Fruit fly (Drosophila melanogaster) whole organism, prepupa: ENCODE data around the gene Gr22e.

Experiments used
- CG10669 ChIP-seq: fragments of 200-800 bp; sonication (Bioruptor generic); optimal IDR thresholded peaks from 3 replicates; lab custom pipeline; 2018; ENCODE audit warnings: missing biosample characterization, mild to moderate bottlenecking, missing genetic modification characterization, moderate library complexity
- CG11902 ChIP-seq: fragments of 200-800 bp; sonication (Bioruptor generic); optimal IDR thresholded peaks from 3 replicates; lab custom pipeline; 2016; ENCODE audit warnings: missing biosample characterization, missing genetic modification characterization
- CG1621 ChIP-seq: fragments of 200-800 bp; sonication (Bioruptor generic); optimal IDR thresholded peaks from 3 replicates; lab custom pipeline; 2018; ENCODE audit warnings: missing biosample characterization, mild to moderate bottlenecking, missing genetic modification characterization
- CG16779 ChIP-seq: fragments of 200-800 bp; sonication (Bioruptor generic); optimal IDR thresholded peaks from 3 replicates; lab custom pipeline; 2017; ENCODE audit warnings: missing biosample characterization, mild to moderate bottlenecking, missing genetic modification characterization
- CG3032 ChIP-seq: fragments of 200-800 bp; optimal IDR thresholded peaks from 2 replicates; lab custom pipeline; 2019; ENCODE audit warnings: missing biosample characterization, mild to moderate bottlenecking, missing genetic modification characterization, moderate library complexity
- CG31627 ChIP-seq: fragments of 200-800 bp; sonication (Bioruptor generic); optimal IDR thresholded peaks from 3 replicates; lab custom pipeline; 2016; ENCODE audit warnings: missing biosample characterization, missing genetic modification characterization
- CG3919 ChIP-seq: fragments of 200-800 bp; sonication (Bioruptor generic); optimal IDR thresholded peaks from 3 replicates; lab custom pipeline; 2016; ENCODE audit warnings: missing biosample characterization, missing genetic modification characterization
- CG6854 ChIP-seq: fragments of 200-800 bp; sonication (Bioruptor generic); optimal IDR thresholded peaks from 2 replicates; lab custom pipeline; 2017; ENCODE audit warnings: missing biosample characterization, mild to moderate bottlenecking, missing genetic modification characterization
- Hr39 ChIP-seq: fragments of 200-800 bp; sonication (Bioruptor generic); optimal IDR thresholded peaks from 2 replicates; lab custom pipeline; 2016; ENCODE audit warnings: missing biosample characterization, missing genetic modification characterization
- Sox102F ChIP-seq: fragments of 200-800 bp; sonication (Bioruptor generic); optimal IDR thresholded peaks from 2 replicates; lab custom pipeline; 2016; ENCODE audit warnings: missing biosample characterization, mild to moderate bottlenecking, missing genetic modification characterization
- Sox14 ChIP-seq: fragments of 200-800 bp; sonication (Bioruptor generic); optimal IDR thresholded peaks from 3 replicates; lab custom pipeline; 2016; ENCODE audit warnings: missing biosample characterization, missing genetic modification characterization
- achi ChIP-seq: fragments of 200-800 bp; sonication (Bioruptor generic); optimal IDR thresholded peaks from 3 replicates; lab custom pipeline; 2016; ENCODE audit warnings: missing biosample characterization, missing genetic modification characterization
- fd85E ChIP-seq: fragments of 200-800 bp; sonication (Bioruptor generic); optimal IDR thresholded peaks from 3 replicates; lab custom pipeline; 2016; ENCODE audit warnings: missing biosample characterization, missing genetic modification characterization
- salr ChIP-seq, 2 experiments: fragments of 200-800 bp; sonication (Bioruptor generic); optimal IDR thresholded peaks; 3 replicates each; lab custom pipeline; 2016 to 2018; ENCODE audit warnings: missing biosample characterization in 2 of 2, missing genetic modification characterization in 2 of 2, mild to moderate bottlenecking in 1 of 2

dm6 chr2L:1758853-1759252 is 25.0 kb upstream of the Gr22e start, which contains the start of gene CG17650:
- TF ChIP-seq achi (GFP tag; lab: Kevin White, UChicago) (no peak), CG31627 (GFP tag; lab: Kevin White, UChicago) (no peak), CG11902 (GFP tag; lab: Kevin White, UChicago) (no peak), CG3032 (tag; lab: Kevin White, UChicago) (no peak), Sox14 (GFP tag; lab: Kevin White, UChicago) (no peak), CG3919 (GFP tag; lab: Kevin White, UChicago) (no peak), CG16779 (tag; lab: Kevin White, UChicago) (no peak), CG1621 (tag; lab: Kevin White, UChicago) (no peak), salr (GFP tag; optimal IDR thresholded peaks at IDR 0.05; lab: Kevin White, UChicago) (no peak), CG6854 (no peak), CG10669 (GFP tag; lab: Kevin White, UChicago) (no peak), fd85E (no peak), Sox102F (GFP tag; lab: Kevin White, UChicago) (no peak), Hr39 (GFP tag; lab: Kevin White, UChicago) (no peak)
